ENCODE assay signal across 1 fruit fly cellular context in the genomic region with DNA sequence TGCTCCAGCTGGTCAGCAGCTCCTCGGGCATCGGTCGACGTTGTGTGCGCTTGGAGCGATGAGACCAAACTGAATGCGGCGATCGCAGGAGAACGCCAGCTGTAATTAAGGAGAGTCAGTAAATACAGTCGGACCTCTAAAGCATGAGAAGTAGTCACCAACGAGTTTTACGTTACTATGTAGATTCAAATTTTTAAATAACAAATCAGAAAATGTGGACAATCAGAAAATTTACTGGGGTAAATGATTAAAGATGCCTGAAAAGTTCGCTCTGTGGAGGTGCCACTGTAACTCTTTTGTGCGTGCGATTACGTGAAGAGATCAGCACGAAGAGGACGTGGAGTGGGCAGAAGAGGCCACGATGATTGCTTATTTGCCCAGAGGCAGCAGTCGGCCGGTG.
TF ChIP-seq lines count a peak whose summit lies in the region.

SCOT (plus strand) TSS at position 180 of the 400 bp plus-strand sequence.

TF ChIP-seq in whole organism, embryonic, 481 proteins besides CTCF, POLR2A, EP300 and RAD21 (continued from another document):
- TF ChIP-seq ewg (GFP tag; optimal IDR thresholded peaks at IDR 0.05; lab: Kevin White, UChicago) (peak; percentile 45), ATbp (GFP tag; optimal IDR thresholded peaks at IDR 0.05; lab: Kevin White, UChicago) (peak; percentile 69), tna (GFP tag; IDR thresholded peaks at IDR 0.05; lab: Robert Waterston, UW; ENCODE audit: partially characterized antibody) (no peak), ERR (GFP tag; optimal IDR thresholded peaks at IDR 0.05; lab: Kevin White, UChicago) (peak; percentile 50), ssp (GFP tag; IDR thresholded peaks at IDR 0.05; lab: Robert Waterston, UW) (peak; percentile 66), BtbVII (GFP tag; optimal IDR thresholded peaks at IDR 0.05; lab: Kevin White, UChicago) (peak; percentile 16), mirr (GFP tag; optimal IDR thresholded peaks at IDR 0.05; lab: Kevin White, UChicago) (no peak), eyg (GFP tag; optimal IDR thresholded peaks at IDR 0.05; lab: Kevin White, UChicago) (peak; percentile 50), corto (GFP tag; optimal IDR thresholded peaks at IDR 0.05; lab: Kevin White, UChicago) (no peak), Pdp1 (GFP tag; optimal IDR thresholded peaks at IDR 0.05; lab: Kevin White, UChicago) (peak in 1 of 2 experiments; percentile 48), D19B (GFP tag; optimal IDR thresholded peaks at IDR 0.05; lab: Kevin White, UChicago) (no peak), Gug (GFP tag; IDR thresholded peaks at IDR 0.05; lab: Robert Waterston, UW) (peak; percentile 75), crol (GFP tag; IDR thresholded peaks at IDR 0.05; lab: Robert Waterston, UW) (peak; percentile 17; the same call in 1 of the 2 replicates), Rfx (GFP tag; IDR thresholded peaks at IDR 0.05; lab: Robert Waterston, UW) (peak; percentile 74), CG34422 (GFP tag; IDR thresholded peaks at IDR 0.05; lab: Robert Waterston, UW) (peak; percentile 74), tin (GFP tag; optimal IDR thresholded peaks at IDR 0.05; lab: Kevin White, UChicago) (peak; percentile 41), Sox102F (GFP tag; optimal IDR thresholded peaks at IDR 0.05; lab: Kevin White, UChicago) (peak; percentile 85), twi (tag; optimal IDR thresholded peaks at IDR 0.05; lab: Kevin White, UChicago) (no peak), slp2 (GFP tag; optimal IDR thresholded peaks at IDR 0.05; lab: Kevin White, UChicago) (peak; percentile 29), Bgb (GFP tag; IDR thresholded peaks at IDR 0.05; lab: Robert Waterston, UW; ENCODE audit: partially characterized antibody) (no peak), CG10366 (GFP tag; IDR thresholded peaks at IDR 0.05; lab: Robert Waterston, UW) (peak; percentile 80)
TF ChIP-seq in whole organism, embryonic: peak in this region for 221.
